Worm (Caenorhabditis elegans): ENCODE results near the gene sra-35.

DNA sequence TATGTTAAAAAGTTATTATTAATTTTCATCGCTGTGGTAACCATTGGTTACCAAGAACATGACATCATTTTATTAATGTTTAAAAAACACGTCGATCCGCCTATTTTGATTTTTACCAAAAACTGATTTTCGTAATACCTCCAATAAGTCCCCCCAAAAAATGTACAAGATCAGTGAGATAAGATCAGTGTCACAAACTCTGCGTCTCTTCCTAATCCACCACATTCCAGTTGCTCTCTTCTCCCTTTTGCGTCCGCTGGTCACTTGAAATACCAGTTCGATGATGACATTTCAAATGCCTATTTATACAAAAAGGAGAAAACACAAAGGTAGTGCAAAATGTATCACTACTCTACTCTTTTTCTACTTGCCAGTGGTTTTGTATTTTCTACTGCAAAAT, 32.4 kb upstream of the sra-35 start, which contains the start of gene M03A1.8:
- TF ChIP-seq ref-1 (GFP tag; conservative IDR thresholded peaks at IDR 0.05) (no peak), ztf-23 (GFP tag; IDR thresholded peaks at IDR 0.05) (no peak)

Measured in whole organism, midembryonic.